Fruit fly (Drosophila melanogaster): ENCODE results near the gene CG12307.

The CG12307 gene

dm6 chr2L:11651910-11652498 is at the start of gene CG12307, which contains the start of gene CG4983:
CG12307 (minus strand) TSS chr2L:11652010.
CG4983 (plus strand) TSS chr2L:11652448.
- no peak for TF ChIP-seq noc (tag; optimal IDR thresholded peaks at IDR 0.05)

dm6 chr2L:11694504-11694903 is 42.7 kb upstream of the CG12307 start, which contains the start of gene CG4988:
CG4988 (plus strand) TSS chr2L:11694804.
- TF ChIP-seq noc (tag; optimal IDR thresholded peaks at IDR 0.05) = no peak

dm6 chr2L:11662959-11663358 is 11.1 kb upstream of the CG12307 start, which contains the start of gene CG44477:
CG44477 (plus strand) TSS chr2L:11663259.
- TF ChIP-seq noc (tag; optimal IDR thresholded peaks at IDR 0.05) = no peak

- TF ChIP-seq noc (tag; optimal IDR thresholded peaks at IDR 0.05) = no peak
Measured at dm6 chr2L:11657110-11657509, 5.3 kb upstream of the CG12307 start, which contains the start of gene CG43167. CG43167 (plus strand) TSS chr2L:11657410.

dm6 chr2L:11648739-11649138 is 3.1 kb downstream of the CG12307 start, which contains the start of gene CG6614:
CG6614 (minus strand) TSS chr2L:11648839.
- no peak for TF ChIP-seq noc (tag; optimal IDR thresholded peaks at IDR 0.05)

- TF ChIP-seq noc (tag; optimal IDR thresholded peaks at IDR 0.05) = no peak
Measured at dm6 chr2L:11628292-11628691, 23.5 kb downstream of the CG12307 start.

- no peak for TF ChIP-seq noc (tag; optimal IDR thresholded peaks at IDR 0.05)
Measured at dm6 chr2L:11624190-11624589, 27.6 kb downstream of the CG12307 start.

dm6 chr2L:11611672-11612071 is 40.1 kb downstream of the CG12307 start, which contains the start of gene spag4:
spag4 (minus strand) TSS chr2L:11611772.
- TF ChIP-seq noc (tag; optimal IDR thresholded peaks at IDR 0.05) = no peak

All from whole organism, larva.